Worm (Caenorhabditis elegans) whole organism, mixed stage, embryonic: ENCODE results near the gene C36B7.4.

Source experiments
- M03D4.4 ChIP-seq: sonication (generic microtip); optimal IDR thresholded peaks from 2 replicates; lab custom pipeline; 2017; ENCODE audit warnings: mild to moderate bottlenecking, missing genetic modification characterization, missing compliant biosample characterization
- bed-3 ChIP-seq: fragments of 200-800 bp; sonication (Bioruptor generic); optimal IDR thresholded peaks from 3 replicates; lab custom pipeline; 2018; ENCODE audit warnings: mild to moderate bottlenecking, missing genetic modification characterization, moderate library complexity, missing compliant biosample characterization
- blmp-1 ChIP-seq: fragments of 150-350 bp; optimal IDR thresholded peaks from 2 replicates; lab custom pipeline; 2014; ENCODE audit warnings: missing biosample characterization, missing genetic modification characterization
- ceh-39 ChIP-seq: fragments of 150-350 bp; optimal IDR thresholded peaks from 2 replicates; lab custom pipeline; 2014; ENCODE audit warnings: missing biosample characterization, missing genetic modification characterization
- ceh-83 ChIP-seq: fragments of 200-800 bp; sonication (Bioruptor generic); optimal IDR thresholded peaks from 2 replicates; lab custom pipeline; 2018; ENCODE audit warnings: mild to moderate bottlenecking, missing genetic modification characterization, missing compliant biosample characterization
- ces-1 ChIP-seq: fragments of 150-350 bp; optimal IDR thresholded peaks from 2 replicates; lab custom pipeline; 2014; ENCODE audit warnings: missing biosample characterization, missing genetic modification reagents, missing genetic modification characterization
- cnd-1 ChIP-seq: fragments of 200-800 bp; sonication (Bioruptor generic); optimal IDR thresholded peaks from 2 replicates; lab custom pipeline; 2018; ENCODE audit warnings: mild to moderate bottlenecking, missing genetic modification characterization, missing compliant biosample characterization
- drap-1 ChIP-seq: fragments of 200-800 bp; sonication (Bioruptor generic); optimal IDR thresholded peaks from 3 replicates; lab custom pipeline; 2018; ENCODE audit warnings: mild to moderate bottlenecking, missing genetic modification characterization, missing compliant biosample characterization
- elt-1 ChIP-seq: sonication (generic microtip); optimal IDR thresholded peaks from 2 replicates; lab custom pipeline; 2017; ENCODE audit warnings: missing genetic modification characterization, mild to moderate bottlenecking, missing compliant biosample characterization, antibody characterized with exemption, moderate library complexity, borderline replicate concordance; ENCODE audit not compliant: insufficient read depth
- elt-3 ChIP-seq: fragments of 150-350 bp; optimal IDR thresholded peaks from 2 replicates; lab custom pipeline; 2014; ENCODE audit warnings: missing biosample characterization, missing genetic modification characterization
- flh-1 ChIP-seq: fragments of 200-800 bp; sonication (Bioruptor generic); optimal IDR thresholded peaks from 2 replicates; lab custom pipeline; 2018; ENCODE audit warnings: mild to moderate bottlenecking, missing genetic modification characterization, moderate library complexity, missing compliant biosample characterization
- ham-2 ChIP-seq: fragments of 200-800 bp; sonication (Bioruptor generic); optimal IDR thresholded peaks from 2 replicates; lab custom pipeline; 2018; ENCODE audit warnings: mild to moderate bottlenecking, missing genetic modification characterization, missing compliant biosample characterization
- lin-13 ChIP-seq: fragments of 150-350 bp; optimal IDR thresholded peaks from 2 replicates; lab custom pipeline; 2014; ENCODE audit warnings: missing biosample characterization, missing genetic modification characterization
- lin-32 ChIP-seq: fragments of 200-800 bp; sonication (Bioruptor generic); optimal IDR thresholded peaks from 2 replicates; lab custom pipeline; 2018; ENCODE audit warnings: mild to moderate bottlenecking, missing genetic modification characterization, missing compliant biosample characterization
- lsy-2 ChIP-seq: fragments of 150-350 bp; optimal IDR thresholded peaks from 2 replicates; lab custom pipeline; 2014; ENCODE audit warnings: missing biosample characterization, missing genetic modification characterization
- mab-5 ChIP-seq: fragments of 150-350 bp; optimal IDR thresholded peaks from 2 replicates; lab custom pipeline; 2014; ENCODE audit warnings: missing biosample characterization, missing genetic modification characterization
- mep-1 ChIP-seq: fragments of 150-350 bp; optimal IDR thresholded peaks from 2 replicates; lab custom pipeline; 2017; ENCODE audit warnings: missing biosample characterization, missing genetic modification reagents, missing genetic modification characterization, inconsistent platforms
- mls-2 ChIP-seq: sonication (generic microtip); optimal IDR thresholded peaks from 2 replicates; lab custom pipeline; 2016; ENCODE audit warnings: mild to moderate bottlenecking, missing genetic modification characterization, moderate library complexity, missing compliant biosample characterization
- nhr-12 ChIP-seq: fragments of 150-350 bp; optimal IDR thresholded peaks from 2 replicates; lab custom pipeline; 2014; ENCODE audit warnings: missing biosample characterization, missing genetic modification characterization
- nhr-2 ChIP-seq: fragments of 150-350 bp; optimal IDR thresholded peaks from 2 replicates; lab custom pipeline; 2014; ENCODE audit warnings: missing biosample characterization, missing genetic modification characterization
- nhr-237 ChIP-seq: fragments of 150-350 bp; optimal IDR thresholded peaks from 2 replicates; lab custom pipeline; 2014; ENCODE audit warnings: missing biosample characterization, missing genetic modification characterization
- nhr-28 ChIP-seq: fragments of 150-350 bp; optimal IDR thresholded peaks from 2 replicates; lab custom pipeline; 2014; ENCODE audit warnings: missing biosample characterization, missing genetic modification characterization
- nhr-76 ChIP-seq: sonication (generic microtip); optimal IDR thresholded peaks from 2 replicates; lab custom pipeline; 2017; ENCODE audit warnings: missing biosample characterization, missing genetic modification characterization
- pha-4 ChIP-seq: fragments of 150-350 bp; optimal IDR thresholded peaks from 2 replicates; lab custom pipeline; 2018; ENCODE audit warnings: missing biosample characterization, missing genetic modification reagents, missing genetic modification characterization
- sem-2 ChIP-seq: fragments of 200-800 bp; sonication (Bioruptor generic); optimal IDR thresholded peaks from 2 replicates; lab custom pipeline; 2018; ENCODE audit warnings: mild to moderate bottlenecking, missing genetic modification characterization, missing compliant biosample characterization
- snpc-4 ChIP-seq: fragments of 150-350 bp; optimal IDR thresholded peaks from 2 replicates; lab custom pipeline; 2014; ENCODE audit warnings: missing biosample characterization, missing genetic modification characterization
- sptf-1 ChIP-seq: sonication (generic microtip); optimal IDR thresholded peaks from 2 replicates; lab custom pipeline; 2017; ENCODE audit warnings: mild to moderate bottlenecking, missing genetic modification characterization, moderate library complexity, missing compliant biosample characterization
- tbx-8 ChIP-seq: fragments of 200-800 bp; sonication (Bioruptor generic); optimal IDR thresholded peaks from 2 replicates; lab custom pipeline; 2018; ENCODE audit warnings: mild to moderate bottlenecking, missing genetic modification characterization, moderate library complexity, missing compliant biosample characterization
- unc-120 ChIP-seq: sonication (generic microtip); optimal IDR thresholded peaks from 2 replicates; lab custom pipeline; 2017; ENCODE audit warnings: missing genetic modification characterization, missing compliant biosample characterization; ENCODE audit not compliant: poor library complexity, severe bottlenecking
- unc-62 ChIP-seq: fragments of 150-350 bp; optimal IDR thresholded peaks from 2 replicates; lab custom pipeline; 2014; ENCODE audit warnings: missing biosample characterization, missing genetic modification reagents, missing genetic modification characterization
- zip-8 ChIP-seq: fragments of 150-350 bp; optimal IDR thresholded peaks from 2 replicates; lab custom pipeline; 2014; ENCODE audit warnings: missing biosample characterization, missing genetic modification characterization
- ztf-11 ChIP-seq: fragments of 150-350 bp; optimal IDR thresholded peaks from 2 replicates; lab custom pipeline; 2014; ENCODE audit warnings: missing biosample characterization, missing genetic modification characterization

Gene C36B7.4

DNA sequence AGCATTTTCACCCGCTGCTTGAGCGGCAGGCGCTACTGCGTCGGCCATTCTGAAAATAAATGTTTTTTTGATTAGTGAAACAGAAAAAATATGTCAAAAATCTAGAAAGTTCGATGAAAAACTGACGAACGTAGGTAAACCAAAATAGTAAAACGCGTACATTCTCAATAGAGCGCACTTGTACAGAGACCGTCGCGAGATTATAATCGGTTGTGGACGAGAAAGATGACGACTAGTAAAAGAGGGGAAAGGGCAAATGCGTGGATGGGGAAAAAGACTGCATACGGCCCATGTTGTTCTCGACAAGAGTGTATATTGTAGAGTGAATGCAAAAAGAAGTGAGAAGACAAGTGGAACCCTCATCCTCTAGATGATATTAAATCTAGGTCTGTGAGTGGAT is 14.5 kb upstream of the C36B7.4 start, which contains the start of gene C36B7.6 (continued):
- TF ChIP-seq blmp-1 (tag; lab: Kevin White, UChicago) = no peak
- TF ChIP-seq sptf-1 = no peak
- TF ChIP-seq lin-32 = no peak
- no peak for TF ChIP-seq snpc-4 (tag; lab: Kevin White, UChicago)
- TF ChIP-seq elt-1 (tag; lab: Kevin White, UChicago) = peak; percentile 20
- no peak for TF ChIP-seq bed-3 (GFP tag; lab: Kevin White, UChicago)

DNA sequence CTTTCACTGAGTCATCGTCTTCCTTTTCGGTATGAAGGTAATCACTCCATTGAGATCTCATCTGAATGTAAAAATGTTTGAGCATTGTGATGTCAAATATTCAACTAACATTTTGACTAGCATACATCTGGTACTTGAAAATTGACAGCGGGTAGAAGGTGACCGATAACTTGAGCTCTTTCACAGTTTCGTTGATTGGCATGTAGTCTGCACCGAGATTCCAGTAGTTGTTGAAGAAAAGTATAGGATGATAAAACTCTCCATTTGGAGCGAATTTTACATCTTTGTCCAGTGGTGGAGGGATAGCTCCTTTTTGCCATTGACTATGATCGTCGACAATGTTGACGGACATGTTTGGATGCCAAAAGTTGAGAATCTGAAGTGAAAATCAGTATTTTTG is 13.2 kb upstream of the C36B7.4 start:
- TF ChIP-seq sem-2 (no peak), elt-3 (no peak), unc-62 (GFP tag; lab: Kevin White, UChicago) (no peak), lin-13 (tag; lab: Kevin White, UChicago) (no peak), zip-8 (tag; lab: Kevin White, UChicago) (no peak), cnd-1 (tag; lab: Kevin White, UChicago) (no peak), flh-1 (GFP tag; lab: Kevin White, UChicago) (no peak)

DNA sequence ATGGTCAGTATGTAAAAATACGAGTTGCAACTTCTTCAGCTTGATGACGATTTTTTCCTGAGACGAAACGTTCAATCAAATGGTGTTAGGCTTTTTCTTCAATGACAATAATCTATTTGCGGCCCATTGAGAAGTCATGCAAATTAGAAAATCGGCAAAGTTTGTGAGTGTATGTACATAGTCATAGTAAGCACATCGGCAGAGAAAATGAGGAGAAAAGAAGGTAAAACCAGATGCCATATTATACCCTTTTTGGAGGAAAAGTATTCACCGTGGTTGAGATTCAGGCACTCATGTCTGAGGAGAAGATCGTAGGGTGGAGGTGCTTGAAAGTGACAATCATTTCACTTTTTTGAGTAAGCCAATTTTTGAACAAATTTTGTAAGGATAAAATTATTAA is 10.5 kb upstream of the C36B7.4 start, which contains the start of gene C36B7.5:
TSS of gene C36B7.5 (minus strand) at position 101 of the 400 bp plus-strand sequence.
- TF ChIP-seq drap-1 (no peak), blmp-1 (tag; lab: Kevin White, UChicago) (no peak), snpc-4 (tag; lab: Kevin White, UChicago) (no peak), mab-5 (no peak), tbx-8 (GFP tag; lab: Kevin White, UChicago) (no peak), ham-2 (GFP tag; lab: Kevin White, UChicago) (no peak)

DNA sequence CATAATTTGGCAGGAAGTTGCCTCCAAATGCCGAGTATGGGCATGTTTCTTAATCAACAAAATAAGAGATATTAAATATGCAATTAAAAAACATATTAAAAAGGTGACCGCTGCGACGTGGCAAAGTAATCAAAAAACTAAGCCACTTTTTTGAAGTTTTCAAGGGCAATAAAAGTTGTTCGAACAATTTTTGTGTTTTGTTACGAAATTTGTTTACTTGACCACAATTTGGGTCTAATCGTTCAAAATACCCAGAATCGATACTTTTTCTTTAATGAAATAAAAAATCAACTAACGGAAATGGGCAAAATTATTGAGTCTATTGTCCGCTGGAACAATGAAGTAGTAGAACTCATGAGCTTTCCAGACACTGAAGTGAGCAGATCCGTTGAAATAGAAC is 745 bp downstream of the C36B7.4 start, which contains the start of gene Y1B5A.1:
TSS of gene Y1B5A.1 (plus strand) at position 301 of the 400 bp plus-strand sequence.
- TF ChIP-seq lin-32 (no peak), cnd-1 (tag; lab: Kevin White, UChicago) (no peak), M03D4.4 (no peak), bed-3 (GFP tag; lab: Kevin White, UChicago) (no peak), elt-3 (no peak), lsy-2 (tag; lab: Kevin White, UChicago) (no peak), nhr-2 (tag; lab: Kevin White, UChicago) (no peak), ham-2 (GFP tag; lab: Kevin White, UChicago) (no peak)

DNA sequence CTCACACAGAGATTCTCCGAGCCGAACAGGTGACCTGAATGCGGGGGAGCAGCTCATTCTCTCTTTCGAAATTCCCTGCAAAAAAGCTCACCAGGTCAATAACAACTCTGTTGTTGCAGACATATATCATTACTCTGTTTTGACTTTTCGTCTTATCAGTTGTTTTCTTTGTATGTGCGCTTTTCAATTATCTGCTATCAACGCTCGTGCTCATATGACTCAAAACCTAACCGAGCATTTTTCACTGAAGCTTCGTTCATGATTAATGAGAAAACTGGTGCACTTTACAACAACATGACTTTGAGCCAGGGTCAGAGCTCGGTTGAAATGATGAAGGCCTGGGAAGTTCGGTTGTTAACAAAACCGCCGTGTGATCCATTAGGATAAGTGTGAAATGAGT is 9.3 kb downstream of the C36B7.4 start:
- TF ChIP-seq drap-1 (no peak), bed-3 (GFP tag; lab: Kevin White, UChicago) (no peak), unc-120 (tag; lab: Kevin White, UChicago) (no peak), ces-1 (GFP tag; lab: Kevin White, UChicago) (no peak), ham-2 (GFP tag; lab: Kevin White, UChicago) (no peak), mab-5 (no peak), tbx-8 (GFP tag; lab: Kevin White, UChicago) (no peak), pha-4 (tag; lab: Kevin White, UChicago) (no peak), elt-3 (no peak), mep-1 (tag; lab: Kevin White, UChicago) (no peak), zip-8 (tag; lab: Kevin White, UChicago) (no peak), ztf-11 (tag; lab: Kevin White, UChicago) (no peak), nhr-237 (no peak)

DNA sequence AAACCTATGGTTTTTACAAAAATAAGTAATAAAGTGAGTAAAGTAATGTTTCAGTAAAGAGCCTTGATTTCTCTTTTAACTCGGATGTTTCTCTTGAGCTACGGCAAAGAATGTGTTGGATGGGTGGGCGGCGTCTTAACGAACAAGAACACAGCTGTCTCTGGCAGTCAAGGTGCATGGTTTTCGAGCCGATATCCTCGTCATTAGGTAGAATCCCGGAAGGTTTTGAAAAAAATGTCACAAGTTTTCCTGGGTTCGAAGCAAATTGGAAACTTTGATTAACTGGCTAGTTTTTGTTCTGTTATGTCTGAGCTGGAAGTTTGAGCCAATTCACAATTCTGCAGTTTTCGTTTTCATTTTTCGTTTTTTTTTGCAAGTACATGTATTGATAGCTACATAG is 10.6 kb downstream of the C36B7.4 start, which contains the start of gene B0403.6:
TSS of gene B0403.6 (minus strand) at position 101 of the 400 bp plus-strand sequence.
- TF ChIP-seq ceh-83 (GFP tag; lab: Kevin White, UChicago) = no peak
- TF ChIP-seq nhr-12 (tag; lab: Kevin White, UChicago) = no peak
- no peak for TF ChIP-seq nhr-237
- no peak for TF ChIP-seq mls-2 (tag; lab: Kevin White, UChicago)
- TF ChIP-seq unc-62 (GFP tag; lab: Kevin White, UChicago) = no peak
- no peak for TF ChIP-seq ceh-39 (tag; lab: Kevin White, UChicago)
- no peak for TF ChIP-seq elt-3
- TF ChIP-seq snpc-4 (tag; lab: Kevin White, UChicago) = no peak
- no peak for TF ChIP-seq bed-3 (GFP tag; lab: Kevin White, UChicago)
- no peak for TF ChIP-seq sem-2
- no peak for TF ChIP-seq lin-32
- no peak for TF ChIP-seq nhr-28 (tag; lab: Kevin White, UChicago)
- no peak for TF ChIP-seq nhr-2 (tag; lab: Kevin White, UChicago)
- TF ChIP-seq nhr-76 (tag; lab: Kevin White, UChicago) = no peak
